Worm (Caenorhabditis elegans): Measurements from ENCODE around the gene scl-9.

DNA sequence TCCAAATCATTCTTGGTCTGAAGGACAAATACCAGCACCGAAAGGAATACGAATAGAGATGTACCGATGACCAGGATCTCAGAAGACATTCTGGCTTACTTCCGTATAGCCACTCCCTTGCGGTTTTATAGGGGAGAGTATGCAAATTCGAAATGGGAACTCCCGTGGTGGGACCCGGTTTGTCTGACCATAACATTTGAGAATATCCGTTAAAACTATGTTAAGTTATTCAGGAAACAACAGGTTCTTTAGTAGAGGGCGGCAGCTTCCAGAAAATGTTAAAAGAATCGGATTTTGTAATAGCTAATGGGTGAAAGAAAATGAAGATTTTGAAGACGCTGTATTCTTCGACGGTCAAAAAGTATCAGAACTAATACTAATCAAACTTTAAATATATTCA lies 20.3 kb downstream of the scl-9 start, which contains the start of gene col-131:
- no peak for TF ChIP-seq sea-2 (GFP tag; IDR thresholded peaks at IDR 0.05)
- no peak for TF ChIP-seq gei-17 (GFP tag; optimal IDR thresholded peaks at IDR 0.05)
- TF ChIP-seq F33H1.4 (GFP tag; IDR thresholded peaks at IDR 0.05): no peak
- no peak for TF ChIP-seq ama-1 (optimal IDR thresholded peaks at IDR 0.05)
- no peak for TF ChIP-seq ama-1 (GFP tag; optimal IDR thresholded peaks at IDR 0.05)
- no peak for TF ChIP-seq him-1 (tag; optimal IDR thresholded peaks at IDR 0.05)
- no peak for TF ChIP-seq aptf-2 (GFP tag; conservative IDR thresholded peaks at IDR 0.05)
- no peak for TF ChIP-seq madf-10 (tag; optimal IDR thresholded peaks at IDR 0.05)
- TF ChIP-seq C06A6.2 (GFP tag; conservative IDR thresholded peaks at IDR 0.05): no peak
- no peak for TF ChIP-seq mel-28 (tag; optimal IDR thresholded peaks at IDR 0.05; ENCODE audit: borderline replicate concordance)

Measured in whole organism, young adult.